Fruit fly (Drosophila melanogaster): ENCODE measurements around the gene Pisd.

Pisd gene

DNA sequence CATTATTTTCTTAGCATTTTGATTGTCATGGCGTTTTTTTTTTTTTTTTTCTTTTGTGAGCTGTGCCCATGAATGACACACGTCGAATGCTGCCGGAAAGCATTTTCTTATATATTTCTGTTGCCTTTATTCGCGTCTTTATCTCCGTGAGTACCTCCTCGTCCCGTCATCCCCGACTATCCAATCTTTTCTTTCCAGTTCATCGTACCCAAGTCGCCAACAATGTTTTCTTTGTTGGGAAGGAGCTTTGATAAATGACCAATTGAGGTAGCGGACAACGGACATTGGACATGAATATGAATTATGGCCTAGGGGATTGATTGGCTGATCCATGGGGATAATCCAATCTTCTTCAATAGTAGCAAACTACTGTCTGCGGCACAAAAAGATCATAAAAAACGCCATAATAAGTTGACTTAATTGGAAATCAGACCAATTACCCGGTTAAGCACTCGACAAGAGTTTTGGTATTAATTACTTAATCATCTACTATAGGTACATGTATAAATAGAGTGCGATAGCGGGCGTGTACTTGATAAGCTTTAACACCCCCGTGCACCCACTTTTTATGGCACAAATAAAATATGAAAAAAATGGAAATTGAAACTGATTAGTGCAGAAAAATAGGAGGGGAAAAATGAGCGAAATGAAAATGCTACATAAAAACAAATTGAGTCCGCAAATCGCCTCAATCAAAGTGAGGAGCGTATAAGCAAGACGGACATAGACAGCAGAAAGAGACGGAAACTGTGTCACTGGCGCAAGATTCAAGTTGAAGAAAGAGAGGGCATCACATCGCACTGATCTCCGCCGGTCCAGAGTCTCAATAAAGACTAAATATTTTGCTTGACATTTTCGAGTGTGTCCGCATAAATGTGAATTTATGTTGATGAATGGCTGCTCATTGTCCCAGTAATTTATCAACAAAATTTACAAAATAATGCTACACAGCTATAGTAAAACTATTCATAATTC is 34.4 kb upstream of the Pisd start:
- TF ChIP-seq Myc (optimal IDR thresholded peaks at IDR 0.05) (no peak), insv (optimal IDR thresholded peaks at IDR 0.05) (no peak), psq (optimal IDR thresholded peaks at IDR 0.05) (no peak), h (optimal IDR thresholded peaks at IDR 0.05) (no peak), ttk (optimal IDR thresholded peaks at IDR 0.05) (no peak), Sin3A (optimal IDR thresholded peaks at IDR 0.05) (no peak)

DNA sequence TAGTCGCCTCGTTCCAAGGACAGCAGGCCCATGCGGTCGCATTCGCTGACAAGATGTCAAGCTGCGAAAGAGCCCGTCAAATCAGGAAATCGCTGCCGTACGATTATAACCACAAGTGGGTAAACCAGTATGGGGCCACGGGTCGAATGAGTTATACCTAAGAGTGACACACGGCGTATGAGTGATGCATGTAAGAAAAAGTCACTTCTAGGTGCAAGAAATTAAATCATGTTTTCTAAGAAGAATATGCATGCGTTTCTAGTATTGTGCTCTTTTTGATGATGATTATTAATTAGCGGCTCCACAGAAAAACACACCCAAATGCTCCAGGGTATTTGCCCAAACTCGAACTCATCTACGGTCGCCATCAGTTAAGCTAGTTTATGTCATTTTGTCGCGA is 32.9 kb upstream of the Pisd start:
- TF ChIP-seq insv (optimal IDR thresholded peaks at IDR 0.05) (no peak), Myc (optimal IDR thresholded peaks at IDR 0.05) (no peak), h (optimal IDR thresholded peaks at IDR 0.05) (no peak), ttk (optimal IDR thresholded peaks at IDR 0.05) (no peak), psq (optimal IDR thresholded peaks at IDR 0.05) (no peak), Sin3A (optimal IDR thresholded peaks at IDR 0.05) (no peak)

DNA sequence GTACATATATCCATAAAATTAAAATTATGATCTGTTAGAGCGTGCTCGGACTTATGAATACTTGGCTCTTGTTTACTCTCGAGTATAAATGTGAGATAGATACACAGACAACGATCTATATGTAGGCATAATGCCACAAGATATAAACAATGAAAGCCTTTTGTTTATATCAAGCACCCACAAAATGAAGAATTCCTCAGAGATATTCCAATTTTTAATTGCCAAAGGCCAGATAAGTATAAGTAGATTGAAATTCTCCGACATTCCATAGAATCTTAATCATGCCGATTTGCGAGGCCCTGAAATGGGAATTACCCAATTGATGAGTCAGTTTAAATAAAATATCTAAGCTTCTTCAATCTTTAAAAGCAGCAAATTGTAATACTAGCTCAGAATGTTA is 28.7 kb upstream of the Pisd start:
- TF ChIP-seq h (optimal IDR thresholded peaks at IDR 0.05) (no peak), Sin3A (optimal IDR thresholded peaks at IDR 0.05) (no peak), Myc (optimal IDR thresholded peaks at IDR 0.05) (no peak)

DNA sequence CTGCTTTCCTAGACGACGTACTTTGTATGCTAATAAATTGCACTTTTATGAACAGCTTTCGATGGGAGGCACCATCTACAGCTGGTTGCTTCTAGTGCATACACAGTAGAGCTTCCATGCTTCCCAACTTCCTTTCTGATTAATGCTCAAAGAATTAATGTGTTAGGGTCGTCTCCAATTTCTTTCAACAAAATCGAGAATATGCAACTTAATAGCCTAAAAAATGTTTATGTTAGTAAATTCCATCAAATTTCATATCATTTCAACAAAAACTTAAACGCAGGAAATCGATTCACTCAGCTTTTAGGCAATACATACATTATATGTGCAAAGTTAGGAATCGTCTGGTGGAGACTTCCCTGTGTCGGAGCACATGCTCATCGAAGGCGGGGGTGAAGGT is 26.5 kb upstream of the Pisd start:
- TF ChIP-seq Sin3A (optimal IDR thresholded peaks at IDR 0.05) (no peak), insv (optimal IDR thresholded peaks at IDR 0.05) (no peak), h (optimal IDR thresholded peaks at IDR 0.05) (no peak), Myc (optimal IDR thresholded peaks at IDR 0.05) (no peak), ttk (optimal IDR thresholded peaks at IDR 0.05) (no peak), psq (optimal IDR thresholded peaks at IDR 0.05) (no peak)

DNA sequence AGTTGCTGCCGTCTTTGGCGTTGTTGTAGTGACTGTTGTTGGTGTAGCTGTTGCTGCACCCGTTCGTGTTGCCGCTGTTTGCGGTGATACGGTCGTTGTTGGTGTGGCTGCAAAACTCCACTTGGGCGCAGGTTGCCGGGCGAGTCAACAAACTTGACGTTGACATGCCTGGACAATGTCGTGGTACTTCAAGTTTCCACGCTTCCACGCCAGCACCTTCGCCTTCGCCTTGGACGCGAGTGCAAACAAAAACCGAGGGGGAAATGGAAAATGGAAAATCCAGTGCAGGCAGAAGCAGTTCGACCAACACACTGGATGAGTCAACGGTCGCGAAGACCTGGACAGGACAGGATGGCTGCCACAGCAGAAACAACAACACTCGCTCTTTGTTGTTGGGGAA is 25.9 kb upstream of the Pisd start:
- no peak for TF ChIP-seq insv (optimal IDR thresholded peaks at IDR 0.05)
- peak; percentile 87 for TF ChIP-seq ttk (optimal IDR thresholded peaks at IDR 0.05)
- no peak for TF ChIP-seq Myc (optimal IDR thresholded peaks at IDR 0.05)

DNA sequence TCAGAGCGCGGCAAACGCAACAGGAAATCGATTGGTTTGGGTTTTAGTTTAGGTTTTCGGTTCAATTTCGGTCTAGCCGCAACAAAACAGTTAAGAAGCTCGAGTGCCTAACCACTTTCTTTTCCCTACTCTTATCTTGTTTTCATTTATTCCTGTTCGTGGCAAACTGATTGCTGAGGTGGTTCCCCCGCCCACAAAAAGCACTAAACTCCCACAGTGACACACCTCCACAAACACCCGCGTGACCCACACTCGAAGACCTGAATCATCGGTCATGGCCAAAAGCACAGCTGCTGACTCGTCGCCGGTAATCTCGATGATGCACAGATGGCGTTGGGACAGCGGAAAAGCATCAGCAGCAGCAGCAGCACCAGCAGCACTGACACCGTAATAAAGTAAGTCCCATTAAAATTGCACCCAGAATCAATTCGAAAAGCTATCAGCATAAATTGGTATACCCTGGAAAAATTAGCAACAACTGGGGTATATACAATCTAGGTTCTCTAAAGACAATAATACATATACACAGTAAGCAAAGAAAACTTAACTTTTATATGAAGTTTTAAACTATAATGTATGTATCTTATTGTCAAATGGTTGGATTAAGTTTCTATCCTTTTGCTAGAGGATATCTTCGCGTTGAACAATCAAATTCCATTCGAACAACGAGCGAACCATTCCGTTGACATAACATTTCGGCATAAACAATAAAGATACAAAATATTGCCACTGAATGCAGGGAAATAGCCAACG is 24.7 kb upstream of the Pisd start:
- TF ChIP-seq ttk (optimal IDR thresholded peaks at IDR 0.05) (no peak), Myc (optimal IDR thresholded peaks at IDR 0.05) (no peak), insv (optimal IDR thresholded peaks at IDR 0.05) (no peak), psq (optimal IDR thresholded peaks at IDR 0.05) (no peak), Sin3A (optimal IDR thresholded peaks at IDR 0.05) (no peak), h (optimal IDR thresholded peaks at IDR 0.05) (no peak)

DNA sequence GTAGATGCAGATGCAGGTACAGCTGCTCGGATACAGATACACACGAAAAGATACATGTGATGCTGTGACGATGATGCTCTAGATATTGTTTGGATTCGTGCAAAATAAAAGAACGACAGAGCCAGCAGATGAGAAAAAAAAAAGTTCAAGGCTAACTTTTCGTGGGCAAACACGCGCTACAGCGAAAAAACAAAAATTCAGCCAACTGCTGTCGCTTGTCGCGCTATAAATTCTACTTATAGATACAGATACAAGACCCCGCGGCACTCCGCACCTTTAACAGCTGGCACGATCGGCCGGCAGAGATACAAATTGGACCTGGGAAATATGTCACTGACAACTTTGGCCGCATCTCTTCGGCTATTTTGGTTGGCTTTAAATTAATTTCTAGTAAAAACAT is 24.1 kb upstream of the Pisd start:
- TF ChIP-seq ttk (optimal IDR thresholded peaks at IDR 0.05) (no peak), Myc (optimal IDR thresholded peaks at IDR 0.05) (no peak), insv (optimal IDR thresholded peaks at IDR 0.05) (no peak), psq (optimal IDR thresholded peaks at IDR 0.05) (no peak), Sin3A (optimal IDR thresholded peaks at IDR 0.05) (no peak), h (optimal IDR thresholded peaks at IDR 0.05) (no peak)

DNA sequence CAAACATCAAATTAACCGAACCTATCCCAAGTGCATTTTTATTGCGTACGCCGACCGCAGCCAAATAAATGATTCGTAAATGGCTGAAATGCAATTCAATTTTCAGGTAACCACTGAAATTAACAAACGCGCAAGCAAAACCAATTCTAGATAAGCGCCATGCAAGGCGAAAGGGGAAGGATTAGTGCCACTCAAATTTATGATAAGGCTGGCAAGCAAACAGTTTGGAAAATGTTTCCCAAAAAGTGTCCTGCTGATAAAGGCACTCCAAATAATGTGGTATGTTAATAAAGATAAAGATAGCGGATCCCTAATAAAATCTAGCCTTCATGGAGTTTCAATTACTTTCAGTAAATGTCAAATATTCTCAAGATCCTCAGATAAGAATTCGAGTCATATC is 23.4 kb upstream of the Pisd start:
- TF ChIP-seq ttk (optimal IDR thresholded peaks at IDR 0.05) (no peak), h (optimal IDR thresholded peaks at IDR 0.05) (no peak), Sin3A (optimal IDR thresholded peaks at IDR 0.05) (no peak), Myc (optimal IDR thresholded peaks at IDR 0.05) (no peak), insv (optimal IDR thresholded peaks at IDR 0.05) (no peak), psq (optimal IDR thresholded peaks at IDR 0.05) (no peak)

DNA sequence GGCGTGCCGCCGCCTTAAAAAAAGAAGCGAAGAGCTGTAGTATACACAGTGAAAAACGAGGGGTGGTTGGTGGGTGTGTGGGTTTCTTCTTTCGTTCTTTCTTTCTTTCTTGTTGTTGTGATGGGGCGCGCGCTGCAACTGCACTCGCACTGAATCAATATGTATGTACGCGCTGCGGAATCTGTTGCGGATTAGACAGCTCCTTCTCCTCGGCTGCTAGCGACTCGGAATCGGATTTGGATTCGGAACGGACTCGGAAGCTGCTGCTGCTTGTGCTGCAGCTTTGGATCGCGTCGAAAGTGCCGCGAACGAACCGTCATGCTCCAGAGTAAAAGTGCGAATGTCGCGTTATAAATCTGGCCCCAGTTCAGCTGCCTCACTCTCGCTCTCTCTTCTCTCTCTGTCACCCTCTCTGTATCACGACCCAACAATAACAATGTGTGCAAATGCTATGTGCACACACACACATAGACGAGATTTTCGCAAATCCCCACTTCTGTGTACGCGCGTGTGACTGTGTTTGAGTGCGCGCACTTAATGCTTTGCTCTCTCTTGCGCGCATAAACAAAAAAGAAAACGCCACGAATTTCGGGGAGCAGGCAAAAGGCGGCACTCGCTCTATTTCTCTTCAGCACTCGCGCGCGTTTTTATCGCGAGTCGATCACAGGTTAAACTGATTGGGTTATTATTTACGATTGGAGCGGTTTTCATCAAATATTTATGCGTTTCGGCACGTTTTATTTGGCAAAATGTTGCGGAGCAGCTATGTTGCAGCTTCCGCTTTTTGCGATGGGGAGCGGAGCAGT is 19.4 kb upstream of the Pisd start:
- TF ChIP-seq h (optimal IDR thresholded peaks at IDR 0.05) = no peak
- no peak for TF ChIP-seq Sin3A (optimal IDR thresholded peaks at IDR 0.05)
- no peak for TF ChIP-seq Myc (optimal IDR thresholded peaks at IDR 0.05)
- no peak for TF ChIP-seq insv (optimal IDR thresholded peaks at IDR 0.05)

DNA sequence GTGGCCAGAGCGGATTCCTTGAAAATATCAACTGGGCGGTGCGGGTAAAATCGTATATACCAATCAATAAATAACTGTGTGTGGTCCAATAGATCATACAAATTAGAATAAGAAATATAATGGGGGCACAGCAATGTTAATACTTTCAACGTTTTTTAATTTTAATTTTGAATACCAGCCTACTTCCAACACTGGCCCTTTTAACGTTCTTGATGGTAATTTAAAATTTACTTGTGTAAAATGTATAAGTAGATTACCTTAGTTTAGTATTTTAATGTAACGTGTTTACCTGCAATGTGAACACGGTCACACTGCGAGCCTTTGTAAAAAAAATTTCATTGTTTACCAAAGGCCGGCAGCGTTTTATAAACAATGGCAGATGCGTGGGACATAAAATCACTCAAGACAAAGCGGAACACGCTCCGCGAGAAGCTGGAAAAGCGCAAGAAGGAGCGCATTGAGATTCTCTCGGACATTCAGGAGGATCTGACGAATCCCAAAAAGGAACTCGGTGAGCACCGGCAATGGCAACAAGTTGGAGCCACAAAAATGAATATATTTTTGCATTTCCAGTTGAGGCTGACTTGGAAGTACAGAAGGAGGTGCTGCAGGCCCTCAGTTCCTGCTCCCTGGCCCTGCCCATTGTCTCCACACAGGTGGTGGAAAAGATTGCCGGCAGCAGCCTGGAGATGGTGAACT is 18.6 kb upstream of the Pisd start, which contains the start of the genes KrT95D and Mettl3:
KrT95D (minus strand) TSS at position 3 of the 699 bp plus-strand sequence.
Mettl3 (plus strand) TSS at position 333 of the 699 bp plus-strand sequence.
- TF ChIP-seq Sin3A (optimal IDR thresholded peaks at IDR 0.05) = peak; percentile 68
- TF ChIP-seq Myc (optimal IDR thresholded peaks at IDR 0.05) = no peak

DNA sequence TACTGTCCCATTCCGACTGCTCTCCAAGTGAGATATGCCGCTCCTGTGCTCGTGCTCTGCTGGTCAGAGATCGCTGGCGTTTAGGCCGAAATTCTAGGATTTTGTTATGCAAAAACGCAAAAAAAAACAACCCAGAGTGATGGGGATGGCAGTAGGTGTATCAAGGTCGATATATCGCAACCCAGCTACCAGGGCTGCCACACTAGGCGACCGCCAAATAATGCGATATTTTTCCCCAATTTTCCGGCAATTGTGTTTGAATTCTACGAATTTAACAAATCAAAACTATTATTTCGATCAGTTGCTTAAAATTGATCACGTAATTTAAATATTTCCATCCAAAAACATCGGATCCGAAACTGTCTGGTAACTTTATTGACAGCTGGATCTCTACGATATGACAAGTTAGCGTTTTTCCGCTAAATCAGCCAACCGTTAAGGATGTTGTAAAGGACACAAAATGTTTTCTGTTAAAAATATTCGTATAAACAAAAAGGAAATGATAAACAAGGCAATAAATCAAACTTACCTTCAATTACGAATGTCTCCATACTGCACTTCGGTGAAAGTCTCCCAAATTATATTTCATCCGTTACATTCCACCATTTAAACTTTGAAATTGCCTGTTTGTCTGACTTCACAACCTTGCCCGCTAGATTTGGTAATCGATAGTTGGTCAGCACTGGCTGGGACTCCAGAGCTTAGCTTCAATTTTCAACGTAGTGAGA is 12.9 kb upstream of the Pisd start, which contains the start of gene spas:
spas (plus strand) TSS at position 678 of the 728 bp plus-strand sequence.
- no peak for TF ChIP-seq h (optimal IDR thresholded peaks at IDR 0.05)
- TF ChIP-seq insv (optimal IDR thresholded peaks at IDR 0.05) = no peak
- TF ChIP-seq Sin3A (optimal IDR thresholded peaks at IDR 0.05) = no peak
- no peak for TF ChIP-seq psq (optimal IDR thresholded peaks at IDR 0.05)
- no peak for TF ChIP-seq ttk (optimal IDR thresholded peaks at IDR 0.05)
- TF ChIP-seq Myc (optimal IDR thresholded peaks at IDR 0.05) = no peak
